Fruit fly (Drosophila melanogaster): ENCODE measurements around the gene CG11583.

Gene CG11583

dm6 chr3L:4292120-4292697, 9.6 kb upstream of the CG11583 start, which contains the start of the genes CG15012 and Fdx2 (continued):
- TF ChIP-seq MBD-R2 (GFP tag; IDR thresholded peaks at IDR 0.05) (peak; percentile 92), CG9215 (GFP tag; IDR thresholded peaks at IDR 0.05) (no peak), pho (GFP tag; optimal IDR thresholded peaks at IDR 0.05) (no peak), Hsf (GFP tag; optimal IDR thresholded peaks at IDR 0.05) (peak; percentile 34), HLHmδ (GFP tag; optimal IDR thresholded peaks at IDR 0.05) (no peak), chinmo (GFP tag; IDR thresholded peaks at IDR 0.05; ENCODE audit: partially characterized antibody) (0 out of 4 replicates have a peak, but pooled peaks have one; percentile 36), CG17186 (GFP tag; optimal IDR thresholded peaks at IDR 0.05) (peak; percentile 2), sens-2 (GFP tag; IDR thresholded peaks at IDR 0.05) (no peak), Awh (GFP tag; IDR thresholded peaks at IDR 0.05) (no peak), lab (GFP tag; optimal IDR thresholded peaks at IDR 0.05) (no peak), CG4707 (GFP tag; optimal IDR thresholded peaks at IDR 0.05) (no peak), Xrp1 (GFP tag; IDR thresholded peaks at IDR 0.05) (no peak), CG30431 (GFP tag; optimal IDR thresholded peaks at IDR 0.05) (no peak), bcd (GFP tag; optimal IDR thresholded peaks at IDR 0.05) (no peak), tgo (GFP tag; IDR thresholded peaks at IDR 0.05) (no peak), CG12236 (GFP tag; optimal IDR thresholded peaks at IDR 0.05) (no peak), nau (GFP tag; optimal IDR thresholded peaks at IDR 0.05) (no peak), dati (GFP tag; IDR thresholded peaks at IDR 0.05) (no peak), Max (GFP tag; optimal IDR thresholded peaks at IDR 0.05) (no peak), HHEX (GFP tag; optimal IDR thresholded peaks at IDR 0.05) (no peak), CG9797 (GFP tag; optimal IDR thresholded peaks at IDR 0.05) (peak; percentile 87), CG7839 (tag; optimal IDR thresholded peaks at IDR 0.05) (peak; percentile 7), CG13287 (GFP tag; IDR thresholded peaks at IDR 0.05; ENCODE audit: partially characterized antibody) (peak; percentile 56; the same call in 1 of the 2 replicates), CG7963 (GFP tag; IDR thresholded peaks at IDR 0.05; ENCODE audit: partially characterized antibody) (no peak), CG6272 (GFP tag; IDR thresholded peaks at IDR 0.05) (no peak), Neu2 (GFP tag; optimal IDR thresholded peaks at IDR 0.05; ENCODE audit: borderline replicate concordance) (no peak), CG1233 (GFP tag; optimal IDR thresholded peaks at IDR 0.05) (no peak), CG14441 (GFP tag; IDR thresholded peaks at IDR 0.05) (no peak), Sry-δ (GFP tag; optimal IDR thresholded peaks at IDR 0.05) (peak; percentile 50), Hr39 (optimal IDR thresholded peaks at IDR 0.05) (no peak), CG6654 (GFP tag; optimal IDR thresholded peaks at IDR 0.05) (no peak), CG12299 (tag; optimal IDR thresholded peaks at IDR 0.05) (peak; percentile 15), chif (GFP tag; optimal IDR thresholded peaks at IDR 0.05) (peak in 1 of 2 experiments; percentile 21), CG15011 (GFP tag; optimal IDR thresholded peaks at IDR 0.05) (no peak), zf30C (GFP tag; optimal IDR thresholded peaks at IDR 0.05) (no peak), CG7745 (tag; optimal IDR thresholded peaks at IDR 0.05) (no peak), Fer2 (tag; optimal IDR thresholded peaks at IDR 0.05) (no peak), Poxn (GFP tag; IDR thresholded peaks at IDR 0.05) (no peak), btn (GFP tag; optimal IDR thresholded peaks at IDR 0.05) (no peak), h (optimal IDR thresholded peaks at IDR 0.05) (no peak), bbx (GFP tag; IDR thresholded peaks at IDR 0.05; ENCODE audit: partially characterized antibody) (no peak), CG12071 (GFP tag; optimal IDR thresholded peaks at IDR 0.05) (no peak), CG34224 (GFP tag; IDR thresholded peaks at IDR 0.05; ENCODE audit: partially characterized antibody) (peak; percentile 53; the same call in 1 of the 3 replicates), CG15479 (GFP tag; optimal IDR thresholded peaks at IDR 0.05) (no peak), HmgZ (tag; optimal IDR thresholded peaks at IDR 0.05) (peak; percentile 73), lola (GFP tag; optimal IDR thresholded peaks at IDR 0.05) (peak in 1 of 3 experiments; percentile 31), pum (GFP tag; optimal IDR thresholded peaks at IDR 0.05) (peak; percentile 11), luna (GFP tag; optimal IDR thresholded peaks at IDR 0.05) (no peak), CG31365 (tag; optimal IDR thresholded peaks at IDR 0.05) (no peak), CG16815 (GFP tag; optimal IDR thresholded peaks at IDR 0.05) (no peak)
